Worm (Caenorhabditis elegans) whole organism, young adult: ENCODE measurements around the gene F22E5.6.
"Not testable (repeated sequence)": the region's sequence is repeated elsewhere in the genome, so short reads cannot be mapped to it uniquely, and the experiment has no call there.

Experiments
- F10E7.11 ChIP-seq: sonication (generic microtip); optimal IDR thresholded peaks from 2 replicates; lab custom pipeline; 2017; ENCODE audit warnings: mild to moderate bottlenecking, missing genetic modification characterization, moderate library complexity, missing compliant biosample characterization
- F22D6.2 ChIP-seq: sonication (generic microtip); optimal IDR thresholded peaks from 2 replicates; lab custom pipeline; 2016; ENCODE audit warnings: mild to moderate bottlenecking, missing genetic modification characterization, missing compliant biosample characterization
- cebp-2 ChIP-seq: fragments of 200-800 bp; sonication (Bioruptor generic); IDR thresholded peaks from 2 replicates; pipeline ENCODE4 v1.3.6; 2022; ENCODE audit warnings: missing genetic modification characterization, missing compliant biosample characterization
- ceh-100 ChIP-seq: fragments of 200-800 bp; sonication (Bioruptor generic); IDR thresholded peaks from 2 replicates; pipeline ENCODE4 v1.3.6; 2022; ENCODE audit warnings: missing genetic modification reagents, missing genetic modification characterization, missing compliant biosample characterization
- dpff-1 ChIP-seq: sonication (generic microtip); optimal IDR thresholded peaks from 2 replicates; lab custom pipeline; 2017; ENCODE audit warnings: mild to moderate bottlenecking, missing genetic modification characterization, missing compliant biosample characterization
- ekl-4 ChIP-seq: fragments of 200-800 bp; sonication (Bioruptor generic); IDR thresholded peaks from 2 replicates; pipeline ENCODE4 v1.3.6; 2022; ENCODE audit warnings: missing genetic modification reagents, missing genetic modification characterization, missing compliant biosample characterization
- ets-4 ChIP-seq: fragments of 200-800 bp; sonication (Bioruptor generic); optimal IDR thresholded peaks from 2 replicates; lab custom pipeline; 2018; ENCODE audit warnings: mild to moderate bottlenecking, missing genetic modification characterization, missing compliant biosample characterization
- mxl-1 ChIP-seq: sonication (generic microtip); optimal IDR thresholded peaks from 2 replicates; lab custom pipeline; 2016; ENCODE audit warnings: missing genetic modification characterization, missing compliant biosample characterization
- repo-1 ChIP-seq: sonication (generic microtip); optimal IDR thresholded peaks from 2 replicates; lab custom pipeline; 2017; ENCODE audit warnings: mild to moderate bottlenecking, missing genetic modification characterization, missing compliant biosample characterization
- sea-2 ChIP-seq: fragments of 200-800 bp; sonication (Bioruptor generic); IDR thresholded peaks from 2 replicates; pipeline ENCODE4 v1.3.6; 2022; ENCODE audit warnings: missing genetic modification characterization, missing compliant biosample characterization
- unc-62 ChIP-seq: fragments of 150-350 bp; optimal IDR thresholded peaks from 2 replicates; lab custom pipeline; 2014; ENCODE audit warnings: missing biosample characterization, missing genetic modification reagents, missing genetic modification characterization
- ztf-28 ChIP-seq: fragments of 200-800 bp; sonication (Bioruptor generic); IDR thresholded peaks from 2 replicates; pipeline ENCODE4 v1.3.6; 2022; ENCODE audit warnings: missing genetic modification reagents, missing genetic modification characterization, missing compliant biosample characterization

DNA sequence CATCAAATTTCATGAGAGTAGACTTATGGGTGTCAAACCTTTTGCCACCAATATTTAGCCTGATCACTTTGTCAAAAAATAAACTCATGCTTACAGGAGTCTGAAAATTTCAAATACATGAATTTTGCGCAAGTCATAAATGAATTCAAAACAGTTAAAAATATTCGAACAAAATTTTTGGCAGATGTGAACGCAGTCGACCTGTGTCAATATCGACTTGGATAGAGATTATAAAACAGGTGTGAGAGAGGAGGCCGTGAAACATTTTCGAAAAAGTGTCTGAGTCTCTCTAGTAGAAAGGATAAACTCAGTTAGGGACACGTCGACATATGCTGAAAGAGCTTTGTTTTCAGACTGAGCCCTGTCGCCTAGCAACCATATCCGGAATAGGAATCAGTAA lies 2.9 kb upstream of the F22E5.6 start, which contains the start of gene F22E5.12:
- not testable (repeated sequence) for TF ChIP-seq dpff-1 (tag; lab: Kevin White, UChicago); F10E7.11 (tag; lab: Kevin White, UChicago); unc-62 (GFP tag; lab: Kevin White, UChicago); ets-4 (GFP tag; lab: Kevin White, UChicago); ceh-100 (GFP tag; lab: Robert Waterston, UW); cebp-2 (GFP tag; lab: Robert Waterston, UW); ztf-28; repo-1 (tag; lab: Kevin White, UChicago); mxl-1; F22D6.2 (tag; lab: Kevin White, UChicago); ekl-4 (GFP tag; lab: Robert Waterston, UW); sea-2 (GFP tag; lab: Robert Waterston, UW)
